Worm (Caenorhabditis elegans): ENCODE results near the gene ilys-6.
A peak's percentile ranks its signal among the peaks of the same experiment; 100 is the strongest.

ilys-6 gene

DNA sequence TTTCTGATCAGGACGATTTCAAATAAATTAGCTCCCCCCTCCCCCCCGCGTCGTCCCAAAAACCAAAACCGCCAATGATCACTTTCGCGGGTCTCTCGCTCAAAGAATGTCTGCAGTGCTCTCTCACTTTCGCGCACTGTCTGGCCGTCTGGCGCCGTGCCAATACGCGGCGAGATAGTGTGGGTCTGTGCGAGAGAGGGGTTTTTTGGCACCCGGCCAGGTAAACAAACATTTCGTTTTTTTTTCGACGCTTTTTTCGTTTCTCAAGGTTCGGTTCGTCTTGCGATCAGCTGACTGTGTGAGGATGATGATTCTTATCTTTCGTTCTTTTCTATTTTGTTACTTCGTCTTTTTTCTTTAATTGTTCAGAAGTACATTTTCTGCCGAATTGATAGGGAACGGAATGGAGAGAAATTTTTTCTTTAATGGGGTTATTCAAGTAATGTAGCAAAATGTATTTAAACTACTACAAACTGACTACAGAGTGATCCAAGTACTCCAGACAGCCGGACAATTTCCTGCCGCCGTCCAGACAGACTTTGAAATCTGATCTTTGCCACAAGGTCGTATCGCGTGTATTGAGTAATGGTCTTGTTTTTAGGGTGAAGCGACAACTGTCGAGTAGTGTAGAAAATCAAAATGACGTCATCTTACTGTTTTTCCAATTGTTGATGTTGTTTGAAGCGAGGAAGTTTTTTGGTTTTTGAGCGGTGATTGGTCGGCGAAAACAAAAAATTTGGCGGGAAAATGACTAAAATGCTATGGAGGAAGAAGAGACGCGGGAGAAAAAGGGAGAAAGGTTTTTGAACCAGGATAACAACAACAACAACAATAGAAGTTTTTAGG is 39.1 kb downstream of the ilys-6 start:
- TF ChIP-seq tra-4 (tag; optimal IDR thresholded peaks at IDR 0.05) (no peak), ama-1 (optimal IDR thresholded peaks at IDR 0.05) (no peak), ets-7 (tag; optimal IDR thresholded peaks at IDR 0.05) (no peak), flt-1 (GFP tag; IDR thresholded peaks at IDR 0.05) (no peak), tbx-11 (GFP tag; IDR thresholded peaks at IDR 0.05) (no peak), hmbx-1 (tag; optimal IDR thresholded peaks at IDR 0.05) (no peak), pes-1 (GFP tag; IDR thresholded peaks at IDR 0.05) (no peak), F13C5.2 (tag; optimal IDR thresholded peaks at IDR 0.05) (no peak), hmg-4 (GFP tag; optimal IDR thresholded peaks at IDR 0.05) (no peak), ceh-13 (GFP tag; optimal IDR thresholded peaks at IDR 0.05) (no peak)

DNA sequence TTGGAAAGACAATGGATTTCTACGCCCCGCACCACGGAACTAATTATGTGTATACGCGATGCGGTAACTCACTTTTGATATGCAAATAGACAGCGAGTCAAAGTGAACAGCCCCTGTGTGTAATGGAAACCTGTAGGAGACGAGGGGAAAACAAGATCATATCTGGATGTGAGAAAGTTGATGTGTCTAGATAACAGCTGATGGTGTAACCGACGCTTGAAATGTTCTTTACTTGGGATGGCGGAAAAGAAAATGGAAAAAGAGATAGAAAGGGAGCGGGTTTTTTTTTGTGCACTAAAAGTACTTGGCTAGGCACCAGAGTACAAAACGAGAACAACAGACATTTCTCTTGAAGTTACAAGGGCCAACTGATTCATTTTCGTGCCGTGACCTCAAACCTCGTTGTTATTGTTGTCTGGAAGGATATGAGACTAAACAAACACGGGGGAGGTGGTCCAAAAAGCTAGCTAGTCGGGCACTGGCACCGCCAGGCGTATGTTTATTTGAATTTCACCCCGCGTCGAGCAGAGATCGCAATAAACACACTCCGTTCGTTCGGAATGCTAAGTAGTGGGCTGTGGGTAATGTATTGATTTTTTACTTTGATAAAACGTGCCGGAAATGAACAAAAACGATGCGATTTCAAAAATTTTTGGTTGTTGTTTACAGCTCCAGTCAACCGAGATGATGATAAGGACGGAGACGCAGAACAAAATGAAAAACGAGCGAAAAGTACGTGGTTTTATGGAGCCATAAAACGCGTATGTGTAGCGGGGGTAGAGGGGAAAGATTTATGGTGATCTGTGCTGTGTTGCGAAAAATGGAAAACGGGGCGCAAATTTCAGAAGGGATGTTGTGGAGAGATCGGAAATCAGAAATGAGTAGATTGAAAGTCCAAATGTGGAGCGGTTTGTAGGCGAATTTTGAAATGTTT is 41.4 kb downstream of the ilys-6 start:
- TF ChIP-seq ceh-13 (GFP tag; optimal IDR thresholded peaks at IDR 0.05) (no peak), ets-7 (tag; optimal IDR thresholded peaks at IDR 0.05) (no peak), hnd-1 (tag; optimal IDR thresholded peaks at IDR 0.05) (no peak), aly-1 (tag; optimal IDR thresholded peaks at IDR 0.05) (no peak), ama-1 (optimal IDR thresholded peaks at IDR 0.05) (no peak), hmg-4 (GFP tag; optimal IDR thresholded peaks at IDR 0.05) (no peak), B0310.2 (tag; optimal IDR thresholded peaks at IDR 0.05) (no peak), flt-1 (GFP tag; IDR thresholded peaks at IDR 0.05) (no peak), sea-1 (GFP tag; conservative IDR thresholded peaks at IDR 0.05) (no peak), tra-4 (tag; optimal IDR thresholded peaks at IDR 0.05) (no peak), F13C5.2 (tag; optimal IDR thresholded peaks at IDR 0.05) (no peak), tbx-37 (GFP tag; conservative IDR thresholded peaks at IDR 0.05) (no peak), tbx-11 (GFP tag; IDR thresholded peaks at IDR 0.05) (no peak), pes-1 (GFP tag; IDR thresholded peaks at IDR 0.05) (no peak), ceh-36 (tag; optimal IDR thresholded peaks at IDR 0.05) (no peak)

DNA sequence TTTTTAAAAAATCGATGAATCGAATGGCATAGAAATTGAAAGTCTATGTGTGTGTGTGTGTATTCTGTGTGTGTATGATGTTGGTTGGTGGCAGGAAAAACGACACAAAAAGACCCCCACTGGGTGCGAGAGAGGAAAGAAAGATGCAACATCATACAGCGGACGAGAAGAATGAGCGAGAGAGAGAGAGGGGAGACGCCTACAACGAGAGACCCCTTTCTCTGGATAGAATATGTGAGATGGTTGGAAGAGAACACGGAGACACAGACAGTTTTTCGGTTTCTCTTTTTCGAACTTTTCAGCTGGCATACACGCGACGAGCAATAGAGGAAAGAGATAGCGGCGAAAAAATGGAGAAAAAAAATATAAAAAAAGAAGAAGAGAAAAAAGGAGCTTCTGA is 43.6 kb downstream of the ilys-6 start:
- TF ChIP-seq B0310.2 (tag; optimal IDR thresholded peaks at IDR 0.05) (no peak), scrt-1 (GFP tag; IDR thresholded peaks at IDR 0.05) (no peak), tbx-37 (GFP tag; conservative IDR thresholded peaks at IDR 0.05) (no peak), ama-1 (optimal IDR thresholded peaks at IDR 0.05) (no peak), F13C5.2 (tag; optimal IDR thresholded peaks at IDR 0.05) (peak; percentile 50), hmbx-1 (tag; optimal IDR thresholded peaks at IDR 0.05) (no peak), tra-4 (tag; optimal IDR thresholded peaks at IDR 0.05) (no peak), pes-1 (GFP tag; IDR thresholded peaks at IDR 0.05) (no peak), hmg-4 (GFP tag; optimal IDR thresholded peaks at IDR 0.05) (peak; percentile 31)

DNA sequence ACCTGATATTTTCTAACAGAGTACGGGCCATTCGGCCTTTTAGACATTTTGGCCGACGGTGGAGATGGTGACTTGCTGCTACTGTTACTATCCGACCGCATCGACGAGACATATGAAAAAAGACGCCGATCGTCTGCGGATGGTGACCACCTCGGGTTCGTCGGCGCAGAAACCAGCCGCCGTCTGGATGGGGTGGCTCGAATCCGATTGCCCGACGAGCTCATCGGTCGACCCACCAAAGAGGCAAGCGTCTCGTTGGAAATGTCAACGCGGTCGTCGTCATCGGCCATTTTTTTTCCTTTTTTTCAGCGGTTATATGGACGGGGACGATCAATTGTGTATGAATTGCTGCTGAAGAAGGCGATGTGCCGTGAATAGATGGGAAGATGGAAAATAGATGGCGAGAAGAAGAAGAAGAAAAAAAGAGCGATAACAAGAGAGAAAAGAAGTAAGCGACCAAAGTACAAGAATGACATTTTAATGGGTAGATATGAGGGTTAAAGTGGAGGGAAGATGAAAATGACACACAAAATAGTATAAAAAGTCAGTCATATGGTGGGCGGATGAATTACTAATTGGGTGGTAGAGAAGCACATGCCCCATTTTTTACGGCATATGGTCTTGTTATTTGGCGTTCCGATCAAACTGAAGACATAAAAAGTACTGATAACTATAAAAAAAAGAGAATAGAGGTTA is 44.6 kb downstream of the ilys-6 start:
- TF ChIP-seq hmg-4 (GFP tag; optimal IDR thresholded peaks at IDR 0.05), result no peak
- TF ChIP-seq ceh-36 (tag; optimal IDR thresholded peaks at IDR 0.05), result no peak
- no peak for TF ChIP-seq ama-1 (optimal IDR thresholded peaks at IDR 0.05)
- TF ChIP-seq hmbx-1 (tag; optimal IDR thresholded peaks at IDR 0.05), result no peak
- no peak for TF ChIP-seq ceh-13 (GFP tag; optimal IDR thresholded peaks at IDR 0.05)
- TF ChIP-seq tra-4 (tag; optimal IDR thresholded peaks at IDR 0.05), result no peak
- no peak for TF ChIP-seq aly-1 (tag; optimal IDR thresholded peaks at IDR 0.05)
- TF ChIP-seq pes-1 (GFP tag; IDR thresholded peaks at IDR 0.05), result no peak
- TF ChIP-seq scrt-1 (GFP tag; IDR thresholded peaks at IDR 0.05), result no peak
- no peak for TF ChIP-seq tbx-37 (GFP tag; conservative IDR thresholded peaks at IDR 0.05)
- TF ChIP-seq tbx-11 (GFP tag; IDR thresholded peaks at IDR 0.05), result no peak
- TF ChIP-seq flt-1 (GFP tag; IDR thresholded peaks at IDR 0.05), result no peak
- no peak for TF ChIP-seq hnd-1 (tag; optimal IDR thresholded peaks at IDR 0.05)
- no peak for TF ChIP-seq F13C5.2 (tag; optimal IDR thresholded peaks at IDR 0.05)
- no peak for TF ChIP-seq sea-1 (GFP tag; conservative IDR thresholded peaks at IDR 0.05)
- no peak for TF ChIP-seq B0310.2 (tag; optimal IDR thresholded peaks at IDR 0.05)
- TF ChIP-seq ets-7 (tag; optimal IDR thresholded peaks at IDR 0.05), result no peak

DNA sequence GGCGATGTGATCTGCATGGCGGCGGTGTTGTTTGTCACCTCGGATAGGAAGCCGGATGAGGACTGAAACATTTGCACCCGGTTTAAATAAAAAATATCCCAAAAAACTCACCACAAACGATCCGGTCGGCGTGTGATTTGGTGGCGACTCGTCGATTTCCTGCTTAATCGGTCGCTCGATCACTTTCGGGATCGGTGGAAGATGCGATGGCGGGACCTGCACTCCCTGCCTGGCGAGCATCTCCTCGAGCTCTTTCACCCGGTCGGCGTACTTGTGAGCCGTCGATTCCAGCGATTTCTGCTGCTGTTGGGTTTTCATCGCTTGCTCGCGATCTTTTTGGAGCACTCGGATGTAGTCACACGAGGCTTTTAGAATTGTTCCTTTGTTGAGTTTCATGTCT is 46.8 kb downstream of the ilys-6 start:
- no peak for TF ChIP-seq tbx-37 (GFP tag; conservative IDR thresholded peaks at IDR 0.05)
- TF ChIP-seq hmg-4 (GFP tag; optimal IDR thresholded peaks at IDR 0.05), result no peak
- no peak for TF ChIP-seq tra-4 (tag; optimal IDR thresholded peaks at IDR 0.05)
- no peak for TF ChIP-seq ceh-13 (GFP tag; optimal IDR thresholded peaks at IDR 0.05)
- no peak for TF ChIP-seq ama-1 (optimal IDR thresholded peaks at IDR 0.05)
- no peak for TF ChIP-seq ets-7 (tag; optimal IDR thresholded peaks at IDR 0.05)

DNA sequence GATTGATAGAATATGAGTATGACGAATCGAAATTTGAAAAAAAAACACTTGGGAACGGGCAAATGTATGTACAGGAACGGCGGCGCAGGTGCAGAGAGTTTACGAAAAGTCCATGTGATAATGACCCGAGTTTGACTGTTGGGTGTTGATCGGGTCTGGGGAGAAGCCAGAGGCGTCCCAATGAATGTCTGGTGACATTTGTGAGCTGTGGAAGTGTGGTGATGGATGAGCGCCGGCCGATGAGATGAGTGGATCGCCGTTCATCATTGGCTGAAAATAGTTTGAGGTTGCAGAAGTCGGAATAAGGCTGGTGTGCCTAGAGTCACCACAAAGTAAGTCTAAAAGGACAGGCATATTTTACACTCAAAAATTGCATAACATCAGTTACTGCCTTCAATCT is 47.8 kb downstream of the ilys-6 start:
- no peak for TF ChIP-seq hmg-4 (GFP tag; optimal IDR thresholded peaks at IDR 0.05)

DNA sequence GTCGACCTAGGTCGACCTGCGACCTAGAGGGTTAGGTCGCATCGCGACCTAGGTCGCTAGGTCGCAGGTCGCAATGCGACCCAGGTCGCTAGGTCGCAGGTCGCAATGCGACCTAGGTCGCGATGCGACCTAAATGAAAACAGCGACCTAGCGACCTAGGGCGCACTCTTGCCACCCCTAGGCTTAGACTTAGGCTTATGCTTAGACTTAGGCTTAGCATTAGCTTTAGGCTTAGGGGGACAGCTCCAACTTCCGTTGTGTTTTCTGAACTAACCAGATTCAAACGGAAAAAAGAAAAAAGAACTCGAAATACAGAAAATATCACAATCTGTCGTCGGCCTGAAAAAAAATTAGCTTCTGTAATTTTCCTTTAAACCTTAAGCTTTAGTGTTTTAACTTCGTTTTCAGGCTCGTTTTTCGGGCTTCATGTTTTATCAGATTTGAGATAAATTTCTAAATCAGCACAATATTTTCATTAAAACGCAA is 49.1 kb downstream of the ilys-6 start:
- TF ChIP-seq scrt-1 (GFP tag; IDR thresholded peaks at IDR 0.05) (0 out of 2 replicates have a peak, but pooled peaks have one; percentile 39), hmbx-1 (tag; optimal IDR thresholded peaks at IDR 0.05) (no peak), ceh-13 (GFP tag; optimal IDR thresholded peaks at IDR 0.05) (no peak), tbx-37 (GFP tag; conservative IDR thresholded peaks at IDR 0.05) (no peak), F13C5.2 (tag; optimal IDR thresholded peaks at IDR 0.05) (no peak)

Data from whole organism, early embryonic.